Worm (Caenorhabditis elegans): Measurements from ENCODE around the gene wdr-5.3.

wdr-5.3 gene

ce11 chrV:10719833-10720170 is 17.1 kb upstream of the wdr-5.3 start (continued):
- peak; percentile 50 to 90 for TF ChIP-seq lsy-2 (tag; optimal IDR thresholded peaks at IDR 0.05)
- TF ChIP-seq nhr-71 (tag; optimal IDR thresholded peaks at IDR 0.05), result peak; percentile 92
- peak; percentile 67 for TF ChIP-seq nhr-47 (tag; optimal IDR thresholded peaks at IDR 0.05)
- TF ChIP-seq nhr-85 (tag), result peak; percentile 99
- no peak for TF ChIP-seq mef-2 (tag; optimal IDR thresholded peaks at IDR 0.05)
- peak; percentile 85 for TF ChIP-seq snu-23 (GFP tag; optimal IDR thresholded peaks at IDR 0.05)
- peak; percentile 95 for TF ChIP-seq blmp-1 (tag; optimal IDR thresholded peaks at IDR 0.05)
- peak; percentile 72 for TF ChIP-seq sox-4 (tag; optimal IDR thresholded peaks at IDR 0.05)
- TF ChIP-seq swsn-7 (tag; optimal IDR thresholded peaks at IDR 0.05), result peak; percentile 50
- peak; percentile 64 for TF ChIP-seq ama-1 (optimal IDR thresholded peaks at IDR 0.05)
- TF ChIP-seq C16A3.4 (tag; optimal IDR thresholded peaks at IDR 0.05), result peak; percentile 85

- TF ChIP-seq nhr-28 (tag; optimal IDR thresholded peaks at IDR 0.05) (no peak), unc-30 (tag; optimal IDR thresholded peaks at IDR 0.05) (no peak), C16A3.4 (tag; optimal IDR thresholded peaks at IDR 0.05) (no peak), C34B4.2 (tag; optimal IDR thresholded peaks at IDR 0.05) (no peak), unc-130 (tag; optimal IDR thresholded peaks at IDR 0.05) (no peak), nhr-77 (tag; optimal IDR thresholded peaks at IDR 0.05) (no peak), pag-3 (tag; optimal IDR thresholded peaks at IDR 0.05; ENCODE audit: borderline replicate concordance, insufficient read depth) (no peak), unc-86 (tag; optimal IDR thresholded peaks at IDR 0.05) (no peak)
Observed at ce11 chrV:10720303-10720847, 16.5 kb upstream of the wdr-5.3 start.

ce11 chrV:10720876-10721275 is 16.0 kb upstream of the wdr-5.3 start:
- TF ChIP-seq efl-1 (optimal IDR thresholded peaks at IDR 0.05) (no peak), efl-1 (GFP tag; optimal IDR thresholded peaks at IDR 0.05 in 1 of 2) (peak in 1 of 2 experiments; percentile 49), mdl-1 (tag; optimal IDR thresholded peaks at IDR 0.05) (peak in 1 of 2 experiments; percentile 40), blmp-1 (tag; optimal IDR thresholded peaks at IDR 0.05) (no peak), unc-130 (tag; optimal IDR thresholded peaks at IDR 0.05) (no peak), lin-35 (GFP tag; optimal IDR thresholded peaks at IDR 0.05) (peak in 1 of 2 experiments; percentile 56), hlh-17 (GFP tag; optimal IDR thresholded peaks at IDR 0.05; ENCODE audit: borderline replicate concordance) (no peak), nhr-20 (tag; optimal IDR thresholded peaks at IDR 0.05) (peak; percentile 5), nhr-84 (tag; optimal IDR thresholded peaks at IDR 0.05) (no peak), lin-13 (GFP tag; optimal IDR thresholded peaks at IDR 0.05) (no peak), aly-2 (tag; optimal IDR thresholded peaks at IDR 0.05) (no peak), tlp-1 (tag; optimal IDR thresholded peaks at IDR 0.05) (no peak), ceh-90 (tag; optimal IDR thresholded peaks at IDR 0.05) (no peak), F16B12.6 (tag; optimal IDR thresholded peaks at IDR 0.05) (no peak), skn-1 (tag; optimal IDR thresholded peaks at IDR 0.05) (no peak), nhr-77 (tag; optimal IDR thresholded peaks at IDR 0.05) (no peak), lin-39 (tag; optimal IDR thresholded peaks at IDR 0.05) (no peak), Y116A8C.19 (tag; optimal IDR thresholded peaks at IDR 0.05; ENCODE audit: borderline replicate concordance) (no peak), unc-30 (tag; optimal IDR thresholded peaks at IDR 0.05) (no peak)

ce11 chrV:10721304-10721703 is 15.6 kb upstream of the wdr-5.3 start:
- TF ChIP-seq sptf-1 (tag; optimal IDR thresholded peaks at IDR 0.05), result no peak
- peak in 1 of 2 experiments; percentile 1 for TF ChIP-seq lsy-2 (tag; optimal IDR thresholded peaks at IDR 0.05)
- TF ChIP-seq nhr-85 (tag), result no peak
- peak; percentile 63 for TF ChIP-seq lin-14 (GFP tag; optimal IDR thresholded peaks at IDR 0.05)
- peak; percentile 33 for TF ChIP-seq tbx-2 (tag; optimal IDR thresholded peaks at IDR 0.05)

- TF ChIP-seq hlh-17 (GFP tag; optimal IDR thresholded peaks at IDR 0.05; ENCODE audit: borderline replicate concordance), result no peak
- TF ChIP-seq mdl-1 (tag; optimal IDR thresholded peaks at IDR 0.05), result peak in 1 of 2 experiments; percentile 19
- TF ChIP-seq nhr-71 (tag; optimal IDR thresholded peaks at IDR 0.05), result no peak
- no peak for TF ChIP-seq swsn-7 (tag; optimal IDR thresholded peaks at IDR 0.05)
- TF ChIP-seq efl-1 (optimal IDR thresholded peaks at IDR 0.05), result no peak
- no peak for TF ChIP-seq efl-1 (GFP tag; optimal IDR thresholded peaks at IDR 0.05 in 1 of 2)
- no peak for TF ChIP-seq ceh-88 (GFP tag; IDR thresholded peaks at IDR 0.05)
- no peak for TF ChIP-seq nhr-76 (tag; optimal IDR thresholded peaks at IDR 0.05)
- TF ChIP-seq skn-1 (tag; optimal IDR thresholded peaks at IDR 0.05), result no peak
- no peak for TF ChIP-seq dsc-1 (tag; optimal IDR thresholded peaks at IDR 0.05)
- no peak for TF ChIP-seq zag-1 (tag; optimal IDR thresholded peaks at IDR 0.05)
- TF ChIP-seq grh-1 (GFP tag; IDR thresholded peaks at IDR 0.05), result no peak
- no peak for TF ChIP-seq unc-30 (tag; optimal IDR thresholded peaks at IDR 0.05)
- TF ChIP-seq blmp-1 (tag; optimal IDR thresholded peaks at IDR 0.05), result peak; percentile 99
- no peak for TF ChIP-seq xbp-1 (tag; optimal IDR thresholded peaks at IDR 0.05)
- TF ChIP-seq ceh-8 (GFP tag; optimal IDR thresholded peaks at IDR 0.05), result no peak
- TF ChIP-seq snpc-4 (tag; optimal IDR thresholded peaks at IDR 0.05), result no peak
- peak in 1 of 2 experiments; percentile 37 for TF ChIP-seq lsy-2 (tag; optimal IDR thresholded peaks at IDR 0.05)
- no peak for TF ChIP-seq sup-37 (GFP tag; optimal IDR thresholded peaks at IDR 0.05)
- TF ChIP-seq unc-86 (tag; optimal IDR thresholded peaks at IDR 0.05), result no peak
Observed at ce11 chrV:10721912-10722426, 14.9 kb upstream of the wdr-5.3 start.

All from whole organism, L1 larva.